Worm (Caenorhabditis elegans) whole organism, early embryonic: ENCODE measurements around the gene cox-18.

Experiments
- F13C5.2 ChIP-seq: sonication (generic microtip); optimal IDR thresholded peaks from 2 replicates; lab custom pipeline; 2017; ENCODE audit warnings: mild to moderate bottlenecking, missing genetic modification characterization, inconsistent platforms, missing compliant biosample characterization
- ama-1 ChIP-seq: fragments of 150-350 bp; optimal IDR thresholded peaks from 2 replicates; lab custom pipeline; 2014
- ceh-13 ChIP-seq: fragments of 200-800 bp; sonication (Bioruptor generic); optimal IDR thresholded peaks from 2 replicates; lab custom pipeline; 2018; ENCODE audit warnings: mild to moderate bottlenecking, missing genetic modification characterization, missing compliant biosample characterization

DNA sequence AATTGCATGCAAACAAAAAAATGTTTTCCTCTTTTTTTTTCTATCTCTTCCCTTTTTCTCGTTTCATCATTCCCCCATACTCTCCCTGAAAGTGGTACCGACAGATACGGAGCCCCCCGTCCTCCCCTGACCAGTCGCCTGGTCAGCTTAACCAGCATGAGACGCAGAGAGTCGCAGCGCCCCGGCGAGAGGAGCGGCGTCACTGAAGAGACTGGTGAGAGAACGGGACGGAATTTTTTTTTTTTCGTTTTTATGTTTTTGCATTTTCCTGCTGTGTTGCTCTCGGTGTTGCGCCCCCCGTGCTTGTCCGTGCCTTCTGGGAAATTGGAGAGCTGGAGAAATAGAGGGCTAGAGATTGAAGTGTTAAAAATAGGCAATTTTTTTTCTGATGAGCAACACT lies 26.9 kb upstream of the cox-18 start:
- TF ChIP-seq ama-1 (lab: Kevin White, UChicago) (no peak), F13C5.2 (tag; lab: Kevin White, UChicago) (no peak), ceh-13 (GFP tag; lab: Kevin White, UChicago) (no peak)
